Worm (Caenorhabditis elegans) whole organism, L3 larva: ENCODE data around the gene miga-1.

Source experiments
- R02D3.7 ChIP-seq: fragments of 150-350 bp; optimal IDR thresholded peaks from 2 replicates; lab custom pipeline; 2014; ENCODE audit warnings: missing biosample characterization, missing genetic modification characterization
- ama-1 ChIP-seq: fragments of 150-350 bp; optimal IDR thresholded peaks from 2 replicates; lab custom pipeline; 2018
- mdl-1 ChIP-seq: fragments of 150-350 bp; optimal IDR thresholded peaks from 2 replicates; lab custom pipeline; 2014; ENCODE audit warnings: missing biosample characterization, missing genetic modification characterization
- nhr-11 ChIP-seq: fragments of 150-350 bp; optimal IDR thresholded peaks from 2 replicates; lab custom pipeline; 2014; ENCODE audit warnings: missing biosample characterization, missing genetic modification characterization
- nhr-12 ChIP-seq: fragments of 150-350 bp; optimal IDR thresholded peaks from 2 replicates; lab custom pipeline; 2014; ENCODE audit warnings: missing biosample characterization, missing genetic modification characterization
- nhr-237 ChIP-seq: fragments of 150-350 bp; optimal IDR thresholded peaks from 2 replicates; lab custom pipeline; 2014; ENCODE audit warnings: missing biosample characterization, missing genetic modification characterization
- nhr-25 ChIP-seq: sonication (generic microtip); optimal IDR thresholded peaks from 2 replicates; lab custom pipeline; 2017; ENCODE audit warnings: missing biosample characterization, missing genetic modification characterization
- pha-4 ChIP-seq: fragments of 150-350 bp; optimal IDR thresholded peaks from 2 replicates; lab custom pipeline; 2014; ENCODE audit warnings: missing biosample characterization, missing genetic modification reagents, missing genetic modification characterization
- pqm-1 ChIP-seq: fragments of 150-350 bp; optimal IDR thresholded peaks from 2 replicates; lab custom pipeline; 2017; ENCODE audit warnings: missing biosample characterization, missing genetic modification characterization, inconsistent platforms
- skn-1 ChIP-seq: fragments of 150-350 bp; optimal IDR thresholded peaks from 2 replicates; lab custom pipeline; 2014; ENCODE audit warnings: missing biosample characterization, missing genetic modification characterization
- snpc-4 ChIP-seq: fragments of 150-350 bp; optimal IDR thresholded peaks from 2 replicates; lab custom pipeline; 2014; ENCODE audit warnings: missing biosample characterization, missing genetic modification characterization
- unc-62 ChIP-seq: fragments of 150-350 bp; sonication (generic microtip); optimal IDR thresholded peaks from 4 replicates; lab custom pipeline; 2014; ENCODE audit warnings: missing biosample characterization, missing genetic modification reagents, missing genetic modification characterization
- zag-1 ChIP-seq: fragments of 150-350 bp; optimal IDR thresholded peaks from 2 replicates; lab custom pipeline; 2014; ENCODE audit warnings: missing biosample characterization, missing genetic modification characterization
- ztf-11 ChIP-seq: fragments of 150-350 bp; optimal IDR thresholded peaks from 2 replicates; lab custom pipeline; 2014; ENCODE audit warnings: missing biosample characterization, missing genetic modification characterization

ce11 chrV:12395699-12396098 is 5.0 kb downstream of the miga-1 start, which contains the start of gene twk-14:
- TF ChIP-seq nhr-11 (tag; lab: Kevin White, UChicago) (no peak), nhr-12 (tag; lab: Kevin White, UChicago) (no peak), ama-1 (lab: Kevin White, UChicago) (no peak), snpc-4 (tag; lab: Kevin White, UChicago) (no peak), R02D3.7 (no peak), skn-1 (tag; lab: Kevin White, UChicago) (no peak), mdl-1 (no peak), nhr-237 (tag; lab: Kevin White, UChicago) (no peak), nhr-25 (tag; lab: Kevin White, UChicago) (no peak), unc-62 (GFP tag; lab: Kevin White, UChicago) (no peak), pha-4 (tag; lab: Kevin White, UChicago) (no peak), zag-1 (tag; lab: Kevin White, UChicago) (no peak), pqm-1 (tag; lab: Kevin White, UChicago) (no peak), ztf-11 (tag; lab: Kevin White, UChicago) (no peak)
